Fruit fly (Drosophila melanogaster): ENCODE data around the gene CG12541.

The CG12541 gene

DNA sequence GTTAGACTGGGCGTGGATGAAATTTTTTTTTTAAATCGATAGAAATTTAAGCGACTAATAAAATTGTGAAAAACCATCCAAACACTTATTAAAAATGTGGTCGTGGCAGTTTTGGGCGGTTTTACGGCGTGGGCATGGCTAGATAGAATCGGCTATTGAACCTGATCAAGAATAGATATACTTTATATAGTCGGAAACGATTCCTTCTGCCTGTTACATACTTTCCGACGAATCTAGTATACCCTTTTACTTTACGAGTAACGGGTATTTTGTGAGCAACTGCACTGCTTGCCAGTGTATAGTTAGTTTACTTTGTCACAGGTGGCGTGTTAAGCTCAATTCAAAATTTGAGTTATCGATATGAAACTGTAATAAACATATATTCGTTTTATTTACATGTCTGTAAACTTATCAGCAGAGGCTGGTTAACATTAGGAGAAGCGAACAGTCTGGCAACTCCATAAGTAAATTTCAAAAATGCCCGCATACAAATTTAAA, 50.9 kb downstream of the CG12541 start (continued):
- no peak for TF ChIP-seq CG1832 (GFP tag; optimal IDR thresholded peaks at IDR 0.05)
- TF ChIP-seq Fer1 (GFP tag; optimal IDR thresholded peaks at IDR 0.05), result peak; percentile 41
- TF ChIP-seq Gsc (GFP tag; IDR thresholded peaks at IDR 0.05), result no peak
- no peak for TF ChIP-seq CG17568 (GFP tag; optimal IDR thresholded peaks at IDR 0.05)
- peak; percentile 53 for TF ChIP-seq CG2712 (tag; optimal IDR thresholded peaks at IDR 0.05)
- peak; percentile 66 for TF ChIP-seq CG7839 (tag; optimal IDR thresholded peaks at IDR 0.05)
- peak; percentile 31; the same call in 1 of the 2 replicates for TF ChIP-seq CG6272 (GFP tag; IDR thresholded peaks at IDR 0.05)
- TF ChIP-seq maf-S (GFP tag; optimal IDR thresholded peaks at IDR 0.05), result no peak
- no peak for TF ChIP-seq run (tag; optimal IDR thresholded peaks at IDR 0.05)
- peak; percentile 51 for TF ChIP-seq Xbp1 (GFP tag; optimal IDR thresholded peaks at IDR 0.05)
- TF ChIP-seq ken (GFP tag; IDR thresholded peaks at IDR 0.05), result 0 out of 3 replicates have a peak, but pooled peaks have one; percentile 6
- peak; percentile 21 for TF ChIP-seq her (GFP tag; optimal IDR thresholded peaks at IDR 0.05)
- no peak for TF ChIP-seq CG12236 (GFP tag; optimal IDR thresholded peaks at IDR 0.05)
- peak; percentile 62 for TF ChIP-seq sug (tag; optimal IDR thresholded peaks at IDR 0.05)
- no peak for TF ChIP-seq CG10565 (GFP tag; optimal IDR thresholded peaks at IDR 0.05)
- TF ChIP-seq NK7.1 (GFP tag; optimal IDR thresholded peaks at IDR 0.05), result peak; percentile 17
- peak; percentile 75 for TF ChIP-seq Ets97D (GFP tag; optimal IDR thresholded peaks at IDR 0.05)
- TF ChIP-seq MESR4 (GFP tag; optimal IDR thresholded peaks at IDR 0.05), result peak; percentile 21
- TF ChIP-seq ewg (GFP tag; optimal IDR thresholded peaks at IDR 0.05), result no peak
- peak; percentile 71 for TF ChIP-seq unc-4 (GFP tag; IDR thresholded peaks at IDR 0.05; ENCODE audit: partially characterized antibody)
- no peak for TF ChIP-seq CG2202 (tag; optimal IDR thresholded peaks at IDR 0.05)
- TF ChIP-seq pb (GFP tag; optimal IDR thresholded peaks at IDR 0.05), result no peak
- TF ChIP-seq Sry-β (GFP tag; optimal IDR thresholded peaks at IDR 0.05), result no peak
- TF ChIP-seq Mrtf (GFP tag; IDR thresholded peaks at IDR 0.05), result peak; percentile 59; the same call in 1 of the 3 replicates
- TF ChIP-seq z (GFP tag; IDR thresholded peaks at IDR 0.05), result no peak
- TF ChIP-seq Doc3 (GFP tag; IDR thresholded peaks at IDR 0.05; ENCODE audit: partially characterized antibody), result peak; percentile 42; the same call in 1 of the 3 replicates
- peak; percentile 9 for TF ChIP-seq Asciz (GFP tag; optimal IDR thresholded peaks at IDR 0.05)
- TF ChIP-seq Sox100B (GFP tag; optimal IDR thresholded peaks at IDR 0.05), result peak; percentile 14
- peak; percentile 96 for TF ChIP-seq Ets65A (GFP tag)
- 0 out of 3 replicates have a peak, but pooled peaks have one; percentile 42 for TF ChIP-seq CG17361 (GFP tag; IDR thresholded peaks at IDR 0.05)
- TF ChIP-seq CG12299 (tag; optimal IDR thresholded peaks at IDR 0.05), result peak; percentile 15
- peak; percentile 76 for TF ChIP-seq Rfx (GFP tag; IDR thresholded peaks at IDR 0.05)
- TF ChIP-seq Tbp (GFP tag; optimal IDR thresholded peaks at IDR 0.05), result no peak
- TF ChIP-seq cwo (GFP tag; optimal IDR thresholded peaks at IDR 0.05), result peak; percentile 17
- TF ChIP-seq NC2α (GFP tag; optimal IDR thresholded peaks at IDR 0.05), result no peak
- no peak for TF ChIP-seq gcm2 (GFP tag; optimal IDR thresholded peaks at IDR 0.05)
- TF ChIP-seq CG15514 (GFP tag; optimal IDR thresholded peaks at IDR 0.05), result peak; percentile 46
- 0 out of 2 replicates have a peak, but pooled peaks have one; percentile 5 for TF ChIP-seq Rx (GFP tag; IDR thresholded peaks at IDR 0.05)
- TF ChIP-seq emc (GFP tag; optimal IDR thresholded peaks at IDR 0.05), result no peak
- TF ChIP-seq CG1792 (GFP tag; optimal IDR thresholded peaks at IDR 0.05), result no peak
- TF ChIP-seq CG13775 (GFP tag; optimal IDR thresholded peaks at IDR 0.05), result peak; percentile 11
- no peak for TF ChIP-seq tll (GFP tag; optimal IDR thresholded peaks at IDR 0.05)
- TF ChIP-seq Gug (GFP tag; IDR thresholded peaks at IDR 0.05), result peak; percentile 39; the same call in 1 of the 4 replicates
- TF ChIP-seq Lhr (GFP tag; optimal IDR thresholded peaks at IDR 0.05), result peak; percentile 65
- TF ChIP-seq E2f1 (GFP tag; IDR thresholded peaks at IDR 0.05), result peak; percentile 15; the same call in 1 of the 2 replicates
- peak; percentile 30 for TF ChIP-seq CG1602 (GFP tag; optimal IDR thresholded peaks at IDR 0.05)
- peak; percentile 67; the same call in 1 of the 2 replicates for TF ChIP-seq CG42726 (GFP tag; IDR thresholded peaks at IDR 0.05; ENCODE audit: partially characterized antibody)
- TF ChIP-seq CG9797 (GFP tag; optimal IDR thresholded peaks at IDR 0.05), result no peak
- no peak for TF ChIP-seq scrt (GFP tag; optimal IDR thresholded peaks at IDR 0.05)
- peak; percentile 44 for TF ChIP-seq CG7987 (GFP tag; optimal IDR thresholded peaks at IDR 0.05)

Measured in whole organism, embryonic.